Worm (Caenorhabditis elegans): ENCODE results near the gene slc-36.5.

Gene slc-36.5

DNA sequence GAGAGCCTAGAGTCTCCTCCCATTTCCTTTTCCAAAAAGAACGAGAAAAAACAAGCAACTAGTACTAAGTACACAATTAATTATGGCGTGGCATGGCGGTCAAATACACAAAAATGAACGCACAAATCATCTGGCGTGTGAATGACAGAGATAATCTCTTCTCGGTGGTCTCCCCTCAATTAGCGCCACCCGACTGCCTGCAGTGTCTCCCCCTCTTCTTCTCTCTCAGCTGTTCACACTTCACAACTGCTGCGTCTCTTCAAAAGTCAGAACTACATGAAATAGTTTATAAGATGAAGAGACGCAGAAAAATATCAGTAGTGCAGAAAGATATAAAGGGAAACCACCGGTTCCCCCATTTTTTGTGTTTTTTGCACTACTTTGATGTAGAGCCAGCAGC is 49.5 kb downstream of the slc-36.5 start (continued):
- TF ChIP-seq F44E2.7 (GFP tag; IDR thresholded peaks at IDR 0.05): no peak
- peak; percentile 67 for TF ChIP-seq dve-1 (tag; optimal IDR thresholded peaks at IDR 0.05; ENCODE audit: insufficient read depth)
- peak; percentile 68 for TF ChIP-seq hlh-30 (tag; optimal IDR thresholded peaks at IDR 0.05; ENCODE audit: insufficient read depth)
- no peak for TF ChIP-seq T20F7.1 (GFP tag; optimal IDR thresholded peaks at IDR 0.05)
- TF ChIP-seq zag-1 (tag; optimal IDR thresholded peaks at IDR 0.05): no peak
- no peak for TF ChIP-seq php-3 (GFP tag; IDR thresholded peaks at IDR 0.05)
- no peak for TF ChIP-seq D1046.2 (GFP tag; IDR thresholded peaks at IDR 0.05)
- TF ChIP-seq pha-4 (GFP tag; IDR thresholded peaks at IDR 0.05): peak; percentile 51; the same call in 1 of the 2 replicates
- TF ChIP-seq pha-4 (tag; optimal IDR thresholded peaks at IDR 0.05): no peak
- TF ChIP-seq mxl-3 (GFP tag; optimal IDR thresholded peaks at IDR 0.05): peak; percentile 69
- TF ChIP-seq ces-1 (GFP tag; optimal IDR thresholded peaks at IDR 0.05): no peak
- no peak for TF ChIP-seq zfp-2 (tag; optimal IDR thresholded peaks at IDR 0.05)
- TF ChIP-seq mdl-1 (tag; optimal IDR thresholded peaks at IDR 0.05): peak; percentile 46 to 82
- TF ChIP-seq tra-1 (GFP tag; IDR thresholded peaks at IDR 0.05): peak; percentile 90
- peak; percentile 36 for TF ChIP-seq rbr-2 (tag; optimal IDR thresholded peaks at IDR 0.05)
- TF ChIP-seq lsy-2 (tag; optimal IDR thresholded peaks at IDR 0.05): peak; percentile 48 to 51
- peak; percentile 36; the same call in 1 of the 2 replicates for TF ChIP-seq madf-9 (GFP tag; conservative IDR thresholded peaks at IDR 0.05)
- peak; percentile 43; the same call in 1 of the 2 replicates for TF ChIP-seq ctbp-1 (GFP tag; IDR thresholded peaks at IDR 0.05)
- peak; percentile 66 for TF ChIP-seq nhr-11 (tag; optimal IDR thresholded peaks at IDR 0.05)
- no peak for TF ChIP-seq dpl-1 (GFP tag; optimal IDR thresholded peaks at IDR 0.05)
- TF ChIP-seq Y75B8A.6 (GFP tag; IDR thresholded peaks at IDR 0.05): no peak
- no peak for TF ChIP-seq nhr-10 (tag; optimal IDR thresholded peaks at IDR 0.05)
- TF ChIP-seq Y105C5A.15 (GFP tag; IDR thresholded peaks at IDR 0.05): no peak
- peak; percentile 62 for TF ChIP-seq mep-1 (tag; optimal IDR thresholded peaks at IDR 0.05)
- no peak for TF ChIP-seq lin-1 (GFP tag; IDR thresholded peaks at IDR 0.05)

DNA sequence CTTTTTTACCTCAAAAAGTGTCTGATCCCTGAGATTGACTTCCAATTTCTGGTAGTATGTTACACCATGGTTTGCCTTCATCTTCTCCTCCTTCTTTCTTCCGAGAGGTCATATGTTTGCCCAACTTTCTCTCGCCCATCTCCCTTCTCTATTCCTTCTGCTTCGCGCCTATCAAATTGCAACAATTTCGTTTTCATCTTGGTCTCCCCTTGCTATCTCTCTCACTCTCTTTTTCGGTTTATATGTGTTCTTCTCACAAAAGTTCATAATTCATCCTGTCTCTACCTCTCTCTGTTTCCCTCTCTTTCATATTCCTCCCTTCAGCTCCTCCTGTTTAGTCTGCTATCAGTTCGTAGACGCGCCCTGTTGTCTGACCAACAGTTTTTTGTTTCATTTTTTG is 50.1 kb downstream of the slc-36.5 start:
- no peak for TF ChIP-seq fos-1 (tag; optimal IDR thresholded peaks at IDR 0.05)
- TF ChIP-seq dve-1 (tag; optimal IDR thresholded peaks at IDR 0.05; ENCODE audit: insufficient read depth): peak; percentile 55
- no peak for TF ChIP-seq jun-1 (tag; optimal IDR thresholded peaks at IDR 0.05)
- TF ChIP-seq nhr-28 (tag; optimal IDR thresholded peaks at IDR 0.05): peak; percentile 89
- no peak for TF ChIP-seq madf-5 (GFP tag; IDR thresholded peaks at IDR 0.05)
- TF ChIP-seq mxl-3 (GFP tag; optimal IDR thresholded peaks at IDR 0.05): peak; percentile 27
- 0 out of 2 replicates have a peak, but pooled peaks have one; percentile 58 for TF ChIP-seq ctbp-1 (GFP tag; IDR thresholded peaks at IDR 0.05)
- TF ChIP-seq lim-7 (GFP tag; IDR thresholded peaks at IDR 0.05): no peak
- no peak for TF ChIP-seq dpl-1 (GFP tag; optimal IDR thresholded peaks at IDR 0.05)
- no peak for TF ChIP-seq saeg-2 (GFP tag; IDR thresholded peaks at IDR 0.05)
- TF ChIP-seq spr-3 (GFP tag; optimal IDR thresholded peaks at IDR 0.05): no peak
- TF ChIP-seq lir-3 (tag; optimal IDR thresholded peaks at IDR 0.05): no peak
- no peak for TF ChIP-seq rbr-2 (tag; optimal IDR thresholded peaks at IDR 0.05)
- TF ChIP-seq mxl-2 (GFP tag; conservative IDR thresholded peaks at IDR 0.05): no peak
- no peak for TF ChIP-seq lin-15B (tag; optimal IDR thresholded peaks at IDR 0.05)
- no peak for TF ChIP-seq zfp-2 (tag; optimal IDR thresholded peaks at IDR 0.05)
- no peak for TF ChIP-seq ceh-20 (GFP tag; IDR thresholded peaks at IDR 0.05)
- peak in 1 of 2 experiments; percentile 45 for TF ChIP-seq lsy-2 (tag; optimal IDR thresholded peaks at IDR 0.05)
- TF ChIP-seq skn-1 (tag; optimal IDR thresholded peaks at IDR 0.05): no peak
- no peak for TF ChIP-seq snpc-1.2 (GFP tag; IDR thresholded peaks at IDR 0.05)
- TF ChIP-seq hlh-30 (tag; optimal IDR thresholded peaks at IDR 0.05; ENCODE audit: insufficient read depth): peak; percentile 66
- no peak for TF ChIP-seq mdt-29 (GFP tag; IDR thresholded peaks at IDR 0.05)
- no peak for TF ChIP-seq lin-13 (GFP tag; optimal IDR thresholded peaks at IDR 0.05)
- no peak for TF ChIP-seq ztf-7 (tag; optimal IDR thresholded peaks at IDR 0.05)
- no peak for TF ChIP-seq T20F7.1 (GFP tag; optimal IDR thresholded peaks at IDR 0.05)
- no peak for TF ChIP-seq daf-19 (GFP tag; conservative IDR thresholded peaks at IDR 0.05)
- TF ChIP-seq mes-2 (tag; optimal IDR thresholded peaks at IDR 0.05; ENCODE audit: poor library complexity, severe bottlenecking): peak; percentile 35
- TF ChIP-seq pqm-1 (tag; optimal IDR thresholded peaks at IDR 0.05): peak; percentile 18
- peak; percentile 71 for TF ChIP-seq nhr-77 (tag; optimal IDR thresholded peaks at IDR 0.05)
- TF ChIP-seq unc-62 (GFP tag; optimal IDR thresholded peaks at IDR 0.05 in 1 of 2): peak in 1 of 2 experiments; percentile 86
- TF ChIP-seq unc-62 (tag; optimal IDR thresholded peaks at IDR 0.05): no peak
- no peak for TF ChIP-seq dmd-8 (GFP tag; IDR thresholded peaks at IDR 0.05)
- TF ChIP-seq dmd-9 (GFP tag; IDR thresholded peaks at IDR 0.05): no peak
- no peak for TF ChIP-seq attf-4 (tag; optimal IDR thresholded peaks at IDR 0.05)
